Fruit fly (Drosophila melanogaster): ENCODE results near the gene trc.

The trc gene

dm6 chr3L:19790929-19791687 is 43.0 kb downstream of the trc start (continued):
- TF ChIP-seq Six4 (GFP tag; optimal IDR thresholded peaks at IDR 0.05) (peak; percentile 51), dpn (GFP tag; optimal IDR thresholded peaks at IDR 0.05) (peak; percentile 59 to 65), sc (optimal IDR thresholded peaks at IDR 0.05) (no peak), sc (GFP tag; optimal IDR thresholded peaks at IDR 0.05) (no peak), so (GFP tag; IDR thresholded peaks at IDR 0.05) (0 out of 3 replicates have a peak, but pooled peaks have one; percentile 29), maf-S (GFP tag; optimal IDR thresholded peaks at IDR 0.05) (peak; percentile 44), fd96Cb (tag; optimal IDR thresholded peaks at IDR 0.05) (peak; percentile 67), Dbx (GFP tag; IDR thresholded peaks at IDR 0.05) (peak; percentile 71), hkb (optimal IDR thresholded peaks at IDR 0.05) (no peak), hkb (GFP tag; IDR thresholded peaks at IDR 0.05) (0 out of 2 replicates have a peak, but pooled peaks have one; percentile 23), sima (GFP tag; optimal IDR thresholded peaks at IDR 0.05) (no peak), CG4424 (GFP tag; optimal IDR thresholded peaks at IDR 0.05) (peak; percentile 55), zen2 (GFP tag; IDR thresholded peaks at IDR 0.05; ENCODE audit: partially characterized antibody) (no peak; the same call in 2 of the 3 replicates), Spps (tag; optimal IDR thresholded peaks at IDR 0.05) (peak; percentile 45), disco-r (GFP tag; optimal IDR thresholded peaks at IDR 0.05) (peak; percentile 57), grau (tag; optimal IDR thresholded peaks at IDR 0.05) (peak; percentile 80), H2.0 (GFP tag; IDR thresholded peaks at IDR 0.05) (no peak), CG9876 (GFP tag; optimal IDR thresholded peaks at IDR 0.05) (peak; percentile 17), fd64A (GFP tag; optimal IDR thresholded peaks at IDR 0.05) (peak; percentile 55), CG30020 (tag; optimal IDR thresholded peaks at IDR 0.05) (peak; percentile 37), E2f2 (GFP tag; IDR thresholded peaks at IDR 0.05) (peak; percentile 17), MESR4 (GFP tag; optimal IDR thresholded peaks at IDR 0.05) (no peak), CG33557 (GFP tag; optimal IDR thresholded peaks at IDR 0.05) (peak; percentile 58), sens (GFP tag) (peak; percentile 90), stc (GFP tag; IDR thresholded peaks at IDR 0.05) (peak; percentile 25; the same call in 1 of the 2 replicates), tap (tag; optimal IDR thresholded peaks at IDR 0.05) (no peak), lbe (GFP tag; optimal IDR thresholded peaks at IDR 0.05) (peak; percentile 3), cato (GFP tag; optimal IDR thresholded peaks at IDR 0.05; ENCODE audit: borderline replicate concordance) (peak; percentile 13), CG31224 (GFP tag; IDR thresholded peaks at IDR 0.05) (peak; percentile 59; the same call in 1 of the 2 replicates), eve (GFP tag; optimal IDR thresholded peaks at IDR 0.05) (peak in 1 of 2 experiments; percentile 88), zf30C (GFP tag; optimal IDR thresholded peaks at IDR 0.05) (peak; percentile 75), D (optimal IDR thresholded peaks at IDR 0.05) (no peak), D (GFP tag; optimal IDR thresholded peaks at IDR 0.05) (peak; percentile 66), CG10147 (GFP tag; optimal IDR thresholded peaks at IDR 0.05) (peak; percentile 71), CG4820 (GFP tag; optimal IDR thresholded peaks at IDR 0.05) (peak; percentile 69), CG12744 (GFP tag; optimal IDR thresholded peaks at IDR 0.05) (peak; percentile 40), CG32767 (GFP tag; IDR thresholded peaks at IDR 0.05) (0 out of 2 replicates have a peak, but pooled peaks have one; percentile 24), CG8290 (GFP tag; optimal IDR thresholded peaks at IDR 0.05) (peak; percentile 74), CG8290 (tag; optimal IDR thresholded peaks at IDR 0.05) (peak; percentile 29 to 31), Bteb2 (GFP tag; optimal IDR thresholded peaks at IDR 0.05) (peak; percentile 28), HLH4C (GFP tag; IDR thresholded peaks at IDR 0.05; ENCODE audit: partially characterized antibody) (no peak), CG6254 (GFP tag; optimal IDR thresholded peaks at IDR 0.05) (peak; percentile 33), CG6765 (GFP tag; optimal IDR thresholded peaks at IDR 0.05) (peak; percentile 17), CG6683 (GFP tag; optimal IDR thresholded peaks at IDR 0.05) (peak; percentile 18), jumu (GFP tag; optimal IDR thresholded peaks at IDR 0.05) (peak; percentile 61), slp2 (GFP tag; optimal IDR thresholded peaks at IDR 0.05) (peak; percentile 38), CG14710 (tag; optimal IDR thresholded peaks at IDR 0.05) (peak; percentile 62), CG11247 (GFP tag; IDR thresholded peaks at IDR 0.05) (peak; percentile 24; the same call in 1 of the 2 replicates), CG2712 (tag; optimal IDR thresholded peaks at IDR 0.05) (peak; percentile 75), otp (GFP tag; IDR thresholded peaks at IDR 0.05) (0 out of 3 replicates have a peak, but pooled peaks have one; percentile 37)
